Fruit fly (Drosophila melanogaster): ENCODE data around the gene CG12091.

The CG12091 gene

dm6 chr3L:1584781-1585180 is 48.1 kb upstream of the CG12091 start (continued):
- TF ChIP-seq CG13123 (GFP tag; optimal IDR thresholded peaks at IDR 0.05): no peak
- TF ChIP-seq CG12071 (GFP tag; optimal IDR thresholded peaks at IDR 0.05): peak; percentile 30
- no peak for TF ChIP-seq oc (tag; optimal IDR thresholded peaks at IDR 0.05)
- no peak for TF ChIP-seq CG8924 (tag; optimal IDR thresholded peaks at IDR 0.05)
- no peak for TF ChIP-seq CG10959 (GFP tag; IDR thresholded peaks at IDR 0.05)
- no peak for TF ChIP-seq CG9727 (GFP tag; optimal IDR thresholded peaks at IDR 0.05)
- TF ChIP-seq CG2120 (GFP tag; optimal IDR thresholded peaks at IDR 0.05): no peak
- no peak for TF ChIP-seq wdn (GFP tag; IDR thresholded peaks at IDR 0.05)
- TF ChIP-seq CG18262 (tag; optimal IDR thresholded peaks at IDR 0.05): peak; percentile 46
- no peak for TF ChIP-seq CG14050 (GFP tag; IDR thresholded peaks at IDR 0.05)
- no peak for TF ChIP-seq CG7372 (GFP tag; IDR thresholded peaks at IDR 0.05)
- TF ChIP-seq kni (GFP tag; optimal IDR thresholded peaks at IDR 0.05): no peak
- TF ChIP-seq Doc2 (GFP tag; IDR thresholded peaks at IDR 0.05): no peak
- no peak for TF ChIP-seq slbo (GFP tag; IDR thresholded peaks at IDR 0.05)
- TF ChIP-seq croc (GFP tag; conservative IDR thresholded peaks at IDR 0.05): peak; percentile 16; the same call in 1 of the 3 replicates
- no peak for TF ChIP-seq tx (GFP tag; optimal IDR thresholded peaks at IDR 0.05)
- TF ChIP-seq ranshi (GFP tag; IDR thresholded peaks at IDR 0.05): no peak
- TF ChIP-seq CG17328 (GFP tag; IDR thresholded peaks at IDR 0.05): peak; percentile 33; the same call in 1 of the 2 replicates
- TF ChIP-seq Mad (GFP tag; optimal IDR thresholded peaks at IDR 0.05): no peak
- TF ChIP-seq CG2889 (GFP tag; IDR thresholded peaks at IDR 0.05): no peak
- TF ChIP-seq pb (GFP tag; optimal IDR thresholded peaks at IDR 0.05): no peak
- TF ChIP-seq knrl (GFP tag; IDR thresholded peaks at IDR 0.05; ENCODE audit: partially characterized antibody): no peak
- peak; percentile 24 for TF ChIP-seq CG10979 (tag; optimal IDR thresholded peaks at IDR 0.05)
- TF ChIP-seq Camta (GFP tag; optimal IDR thresholded peaks at IDR 0.05): no peak
- TF ChIP-seq Fer1 (GFP tag; optimal IDR thresholded peaks at IDR 0.05): no peak
- no peak for TF ChIP-seq zf30C (GFP tag; optimal IDR thresholded peaks at IDR 0.05)
- TF ChIP-seq CoRest (tag; optimal IDR thresholded peaks at IDR 0.05): no peak
- TF ChIP-seq hbn (GFP tag; IDR thresholded peaks at IDR 0.05; ENCODE audit: partially characterized antibody): no peak
- no peak for TF ChIP-seq CG2875 (GFP tag; optimal IDR thresholded peaks at IDR 0.05)
- no peak for TF ChIP-seq Bgb (GFP tag; IDR thresholded peaks at IDR 0.05; ENCODE audit: partially characterized antibody)
- no peak for TF ChIP-seq Eip74EF (GFP tag; optimal IDR thresholded peaks at IDR 0.05)
- TF ChIP-seq z (GFP tag; IDR thresholded peaks at IDR 0.05): no peak
- TF ChIP-seq bab2 (GFP tag; optimal IDR thresholded peaks at IDR 0.05): peak; percentile 16
- no peak for TF ChIP-seq CG15696 (tag; optimal IDR thresholded peaks at IDR 0.05)
- TF ChIP-seq pfk (GFP tag; optimal IDR thresholded peaks at IDR 0.05): no peak
- TF ChIP-seq abd-A (tag; optimal IDR thresholded peaks at IDR 0.05): no peak
- no peak for TF ChIP-seq CG10274 (GFP tag; optimal IDR thresholded peaks at IDR 0.05)
- TF ChIP-seq CG1603 (tag; optimal IDR thresholded peaks at IDR 0.05): peak; percentile 13
- no peak for TF ChIP-seq mam (GFP tag; optimal IDR thresholded peaks at IDR 0.05)
- TF ChIP-seq h (optimal IDR thresholded peaks at IDR 0.05): no peak
- TF ChIP-seq Sox100B (GFP tag; optimal IDR thresholded peaks at IDR 0.05): peak; percentile 9
- no peak for TF ChIP-seq CG15011 (GFP tag; optimal IDR thresholded peaks at IDR 0.05)
- TF ChIP-seq so (GFP tag; IDR thresholded peaks at IDR 0.05): no peak
- no peak for TF ChIP-seq br (optimal IDR thresholded peaks at IDR 0.05)
- TF ChIP-seq Gsc (GFP tag; IDR thresholded peaks at IDR 0.05): no peak
- TF ChIP-seq en (GFP tag; optimal IDR thresholded peaks at IDR 0.05): no peak
- TF ChIP-seq CG8944 (GFP tag; optimal IDR thresholded peaks at IDR 0.05): no peak
- TF ChIP-seq CG18599 (GFP tag; optimal IDR thresholded peaks at IDR 0.05): no peak
- no peak for TF ChIP-seq CG14667 (GFP tag; IDR thresholded peaks at IDR 0.05)
- TF ChIP-seq CG4617 (GFP tag; optimal IDR thresholded peaks at IDR 0.05; ENCODE audit: borderline replicate concordance): no peak
- no peak for TF ChIP-seq CG12299 (tag; optimal IDR thresholded peaks at IDR 0.05)
- peak; percentile 72 for TF ChIP-seq corto (GFP tag; optimal IDR thresholded peaks at IDR 0.05)
